Worm (Caenorhabditis elegans) whole organism, L4/young adult: Measurements from ENCODE around the gene F13H8.12.

Experiments
- W03F9.2 ChIP-seq: fragments of 150-350 bp; optimal IDR thresholded peaks from 2 replicates; lab custom pipeline; 2014; ENCODE audit warnings: missing biosample characterization, missing genetic modification characterization
- dao-5 ChIP-seq: sonication (generic microtip); optimal IDR thresholded peaks from 2 replicates; lab custom pipeline; 2016; ENCODE audit warnings: missing genotype, missing genetic modification characterization, moderate library complexity, missing compliant biosample characterization
- him-1 ChIP-seq: sonication (generic microtip); optimal IDR thresholded peaks from 2 replicates; lab custom pipeline; 2016; ENCODE audit warnings: missing genotype, missing genetic modification reagents, missing genetic modification characterization, missing compliant biosample characterization

DNA sequence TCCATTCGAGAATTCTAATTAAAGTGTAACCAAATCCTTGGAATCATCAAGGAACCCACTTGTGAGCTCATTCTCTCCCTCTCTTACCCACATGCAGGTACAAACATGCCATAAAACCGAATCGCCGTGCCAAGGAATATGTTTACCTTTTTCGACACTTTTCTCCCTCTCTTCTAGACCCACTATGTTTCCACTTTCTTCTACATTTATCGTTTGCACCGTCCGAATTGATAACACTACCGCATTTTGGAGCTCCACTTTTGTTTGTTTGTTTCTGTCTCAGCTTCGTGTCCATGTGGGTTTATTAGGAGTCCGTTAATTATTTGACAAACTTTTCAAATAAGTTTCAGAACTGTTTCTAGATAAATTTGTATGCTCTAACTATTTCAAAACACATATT lies 19.6 kb downstream of the F13H8.12 start:
- TF ChIP-seq dao-5 (tag; lab: Kevin White, UChicago) = no peak
- TF ChIP-seq W03F9.2 (tag; lab: Kevin White, UChicago) = no peak
- TF ChIP-seq him-1 (tag; lab: Kevin White, UChicago) = no peak
